Worm (Caenorhabditis elegans) whole organism, midembryonic: ENCODE data around the gene mom-1.

ENCODE experiments used
- flt-1 ChIP-seq: fragments of 200-800 bp; sonication (Bioruptor generic); IDR thresholded peaks from 2 replicates; pipeline ENCODE4 v1.3.6; 2022; ENCODE audit warnings: missing genetic modification characterization, missing compliant biosample characterization
- ref-1 ChIP-seq: fragments of 200-800 bp; sonication (Bioruptor generic); conservative IDR thresholded peaks from 2 replicates; pipeline ENCODE4 v1.3.6; 2022; ENCODE audit warnings: missing genetic modification reagents, missing genetic modification characterization, missing compliant biosample characterization
- ztf-23 ChIP-seq: fragments of 200-800 bp; sonication (Bioruptor generic); IDR thresholded peaks from 2 replicates; pipeline ENCODE4 v1.3.6; 2022; ENCODE audit warnings: missing genetic modification reagents, missing genetic modification characterization, missing compliant biosample characterization

- TF ChIP-seq ref-1 (GFP tag; lab: Robert Waterston, UW) (no peak), ztf-23 (GFP tag; lab: Robert Waterston, UW) (no peak), flt-1 (GFP tag; lab: Robert Waterston, UW) (no peak)
Measured at ce11 chrX:6247869-6248268, 45.0 kb upstream of the mom-1 start.
